Worm (Caenorhabditis elegans) whole organism, L4/young adult: Measurements from ENCODE around the gene Y39A1C.1.

Source experiments
- W03F9.2 ChIP-seq: fragments of 150-350 bp; optimal IDR thresholded peaks from 2 replicates; lab custom pipeline; 2014; ENCODE audit warnings: missing biosample characterization, missing genetic modification characterization
- dao-5 ChIP-seq: sonication (generic microtip); optimal IDR thresholded peaks from 2 replicates; lab custom pipeline; 2016; ENCODE audit warnings: missing genotype, missing genetic modification characterization, moderate library complexity, missing compliant biosample characterization
- him-1 ChIP-seq: sonication (generic microtip); optimal IDR thresholded peaks from 2 replicates; lab custom pipeline; 2016; ENCODE audit warnings: missing genotype, missing genetic modification reagents, missing genetic modification characterization, missing compliant biosample characterization

Gene Y39A1C.1

DNA sequence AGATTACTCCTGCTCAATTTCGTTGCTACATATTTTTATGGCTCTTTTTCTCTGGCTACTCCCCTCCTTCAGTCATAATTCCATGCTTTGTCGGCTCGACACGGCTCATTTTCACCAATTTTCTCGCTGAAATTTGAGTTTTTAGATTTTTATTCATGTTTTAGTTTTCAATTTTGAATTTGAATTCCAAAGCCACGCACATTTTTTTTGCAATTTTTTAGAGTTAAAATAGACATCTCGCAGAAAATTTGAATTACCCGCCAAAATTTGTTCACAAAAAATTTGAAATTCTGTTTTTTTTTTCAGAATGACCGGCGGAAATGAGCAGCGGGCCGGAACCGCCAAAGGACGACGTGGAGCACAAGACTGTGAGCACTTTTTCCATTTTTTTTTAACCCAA lies 47.1 kb downstream of the Y39A1C.1 start, which contains the start of gene unc-119:
TSS of gene unc-119 (plus strand) at position 301 of the 400 bp plus-strand sequence.
- TF ChIP-seq dao-5 (tag; lab: Kevin White, UChicago) (no peak), W03F9.2 (tag; lab: Kevin White, UChicago) (no peak), him-1 (tag; lab: Kevin White, UChicago) (no peak)

DNA sequence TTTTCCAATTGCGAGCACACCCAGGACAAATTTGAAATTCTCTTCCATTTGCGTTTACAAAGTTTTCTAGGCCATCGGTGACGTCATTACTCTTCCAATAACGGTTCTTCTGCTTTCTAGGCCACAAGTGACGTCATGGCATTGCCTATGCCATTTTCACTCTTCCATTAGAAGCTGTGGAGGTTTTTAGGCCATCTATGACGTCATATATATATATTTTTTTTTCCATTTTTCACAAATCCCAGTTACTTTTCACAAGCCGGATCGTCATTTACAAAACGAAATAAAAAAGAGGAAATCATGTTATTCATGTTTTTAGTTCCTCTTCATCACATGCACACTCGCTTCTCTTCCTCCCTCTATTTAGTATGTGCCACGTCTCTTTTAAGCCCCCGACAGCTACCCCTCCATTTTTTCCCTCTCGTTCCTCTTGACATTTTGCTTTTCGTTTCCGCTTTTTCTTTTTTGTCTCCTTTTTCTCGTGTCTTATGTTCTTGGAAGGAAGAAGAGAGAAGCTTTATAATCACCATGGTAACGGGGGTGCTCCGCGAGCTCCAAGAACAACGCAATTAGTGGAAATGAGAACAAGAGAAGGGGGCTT lies 47.9 kb downstream of the Y39A1C.1 start:
- TF ChIP-seq dao-5 (tag; lab: Kevin White, UChicago) (no peak), W03F9.2 (tag; lab: Kevin White, UChicago) (no peak), him-1 (tag; lab: Kevin White, UChicago) (no peak)

DNA sequence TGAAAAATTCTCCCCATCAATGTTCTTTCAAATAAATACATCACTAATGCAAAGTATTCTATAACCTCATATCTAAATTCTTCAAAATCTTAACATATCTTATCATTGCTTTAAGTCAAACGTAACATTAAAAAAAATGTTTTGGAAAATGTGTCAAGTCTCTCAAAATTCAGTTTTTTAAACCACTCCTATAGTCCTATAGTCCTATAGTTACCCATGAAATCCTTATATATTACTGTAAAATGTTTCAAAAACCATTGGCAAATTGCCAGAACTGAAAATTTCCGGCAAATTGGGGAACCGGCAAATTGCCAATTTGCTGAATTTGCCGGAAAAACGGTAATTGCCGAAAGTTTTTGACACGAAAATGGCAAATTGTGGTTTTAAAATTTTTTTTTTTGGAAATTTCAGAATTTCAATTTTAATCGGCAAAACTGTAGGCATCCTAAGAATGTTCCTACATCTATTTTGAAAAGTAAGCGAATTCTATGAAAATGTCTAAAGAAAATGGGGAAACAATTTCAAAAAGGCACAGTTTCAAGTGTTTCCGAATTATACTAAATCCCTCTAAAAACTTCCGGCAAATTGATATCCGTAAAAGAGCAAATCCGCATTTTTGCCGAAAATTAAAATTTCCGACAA lies 49.2 kb downstream of the Y39A1C.1 start:
- TF ChIP-seq dao-5 (tag; lab: Kevin White, UChicago) = no peak
- no peak for TF ChIP-seq W03F9.2 (tag; lab: Kevin White, UChicago)
- TF ChIP-seq him-1 (tag; lab: Kevin White, UChicago) = no peak

DNA sequence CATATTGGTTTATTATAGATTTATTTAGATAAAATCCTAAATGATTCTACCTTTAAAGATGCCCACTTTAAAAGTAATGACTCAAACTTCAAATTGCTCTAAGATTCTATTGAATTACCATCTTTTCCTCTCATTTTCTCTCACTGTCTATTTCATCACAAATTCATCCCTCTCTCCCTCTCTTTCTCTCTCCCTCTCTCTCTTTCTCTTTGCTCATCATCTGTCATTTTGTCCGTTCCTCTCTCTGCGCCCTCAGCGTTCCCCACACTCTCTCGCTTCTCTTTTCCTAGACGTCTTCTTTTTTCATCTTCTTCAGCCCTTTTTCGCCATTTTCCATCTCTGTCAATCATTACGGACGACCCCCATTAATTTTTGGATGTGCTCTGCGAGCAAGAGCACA lies 49.9 kb downstream of the Y39A1C.1 start:
- TF ChIP-seq W03F9.2 (tag; lab: Kevin White, UChicago) (no peak), dao-5 (tag; lab: Kevin White, UChicago) (no peak), him-1 (tag; lab: Kevin White, UChicago) (no peak)

DNA sequence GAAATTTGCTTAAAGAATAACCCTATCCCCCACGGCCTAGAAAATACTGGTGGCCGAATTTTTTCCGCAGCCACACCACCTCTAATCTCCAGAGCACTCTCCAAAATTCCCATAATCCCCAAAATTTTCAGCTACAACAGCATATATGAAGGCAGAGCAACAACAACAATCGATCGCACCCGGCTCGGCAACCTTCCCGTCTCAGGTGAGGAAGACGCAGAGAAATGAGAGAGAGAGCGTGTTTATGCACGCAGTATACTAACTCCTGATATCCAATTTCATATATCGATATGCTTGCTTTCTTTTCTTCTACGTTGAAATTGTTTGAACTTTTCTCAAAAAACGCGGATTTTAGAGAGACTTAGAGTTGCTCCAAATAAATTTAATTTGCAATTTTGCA lies 51.1 kb downstream of the Y39A1C.1 start:
- TF ChIP-seq him-1 (tag; lab: Kevin White, UChicago) (no peak), W03F9.2 (tag; lab: Kevin White, UChicago) (no peak), dao-5 (tag; lab: Kevin White, UChicago) (no peak)
